Worm (Caenorhabditis elegans): ENCODE results near the gene Y82E9BR.22.

The Y82E9BR.22 gene

DNA sequence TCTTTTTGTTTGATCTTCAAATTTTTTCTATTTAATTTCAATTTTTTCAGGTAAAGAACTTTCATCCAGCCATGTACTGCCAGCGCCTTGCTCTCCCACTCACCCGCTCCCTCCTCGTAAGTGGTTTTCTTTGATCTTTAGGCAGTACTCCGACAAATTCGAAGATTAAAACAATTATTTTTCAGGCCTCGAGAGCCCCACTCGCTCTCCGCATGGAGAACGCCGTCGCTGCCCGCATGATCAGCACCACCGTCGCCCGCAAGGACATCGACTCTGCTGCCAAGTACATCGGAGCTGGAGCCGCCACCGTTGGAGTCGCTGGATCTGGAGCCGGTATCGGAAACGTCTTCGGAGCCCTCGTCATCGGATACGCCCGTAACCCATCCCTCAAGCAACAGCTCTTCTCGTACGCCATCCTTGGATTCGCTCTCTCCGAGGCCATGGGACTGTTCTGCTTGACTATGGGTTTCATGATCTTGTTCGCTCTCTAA lies 10.2 kb upstream of the Y82E9BR.22 start, which contains the start of gene Y82E9BR.3:
Y82E9BR.3 (plus strand) TSS at position 51 of the 491 bp plus-strand sequence.
- TF ChIP-seq dsc-1 (tag; optimal IDR thresholded peaks at IDR 0.05): no peak
- TF ChIP-seq mab-9 (GFP tag; IDR thresholded peaks at IDR 0.05): peak; percentile 11; the same call in 1 of the 2 replicates

DNA sequence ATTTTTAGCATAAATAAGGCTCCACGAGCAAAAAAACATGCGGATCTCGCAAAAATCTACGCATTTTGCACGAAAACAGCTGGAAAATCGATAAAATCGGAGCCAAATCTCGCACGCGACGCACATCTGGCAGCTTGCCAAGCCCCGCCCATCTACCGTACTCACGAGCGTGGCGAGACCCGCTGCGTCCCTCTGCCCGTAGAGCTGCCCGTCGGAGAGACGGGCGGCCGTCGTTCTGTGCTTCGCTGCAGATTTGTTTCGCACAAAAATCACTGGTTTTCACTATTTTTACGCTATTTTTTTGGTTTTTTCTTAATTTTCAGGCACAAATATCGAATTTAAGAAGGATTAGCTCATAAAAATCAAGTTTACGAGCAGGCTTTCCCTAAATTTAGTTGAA lies 9.7 kb upstream of the Y82E9BR.22 start:
- peak; percentile 85 to 92 for TF ChIP-seq efl-1 (optimal IDR thresholded peaks at IDR 0.05)
- TF ChIP-seq efl-1 (GFP tag; optimal IDR thresholded peaks at IDR 0.05 in 1 of 2): peak; percentile 76 to 97
- peak; percentile 93 for TF ChIP-seq snu-23 (GFP tag; optimal IDR thresholded peaks at IDR 0.05)
- peak in 1 of 2 experiments; percentile 89 for TF ChIP-seq mdl-1 (tag; optimal IDR thresholded peaks at IDR 0.05)
- peak; percentile 70 for TF ChIP-seq hpl-2 (GFP tag; optimal IDR thresholded peaks at IDR 0.05)
- TF ChIP-seq dpl-1 (GFP tag; optimal IDR thresholded peaks at IDR 0.05): peak; percentile 65 to 79 (median 79)
- peak; percentile 87 for TF ChIP-seq xbp-1 (tag; optimal IDR thresholded peaks at IDR 0.05)
- peak; percentile 77 for TF ChIP-seq egl-13 (tag; optimal IDR thresholded peaks at IDR 0.05)
- TF ChIP-seq nhr-71 (tag; optimal IDR thresholded peaks at IDR 0.05): peak; percentile 93
- no peak for TF ChIP-seq mef-2 (tag; optimal IDR thresholded peaks at IDR 0.05)
- peak; percentile 33 for TF ChIP-seq vab-15 (tag; optimal IDR thresholded peaks at IDR 0.05)
- TF ChIP-seq fos-1 (tag; optimal IDR thresholded peaks at IDR 0.05): peak; percentile 68
- TF ChIP-seq nhr-90 (tag; optimal IDR thresholded peaks at IDR 0.05; ENCODE audit: poor library complexity): peak; percentile 85
- no peak for TF ChIP-seq tlp-1 (tag; optimal IDR thresholded peaks at IDR 0.05)
- TF ChIP-seq nhr-28 (tag; optimal IDR thresholded peaks at IDR 0.05): no peak
- TF ChIP-seq nhr-20 (tag; optimal IDR thresholded peaks at IDR 0.05): peak; percentile 87
- TF ChIP-seq mab-9 (GFP tag; IDR thresholded peaks at IDR 0.05): peak; percentile 79; the same call in 1 of the 2 replicates
- TF ChIP-seq lir-3 (tag; optimal IDR thresholded peaks at IDR 0.05; ENCODE audit: poor library complexity): no peak
- peak; percentile 28 for TF ChIP-seq fkh-4 (tag; optimal IDR thresholded peaks at IDR 0.05; ENCODE audit: borderline replicate concordance)
- TF ChIP-seq nhr-76 (tag; optimal IDR thresholded peaks at IDR 0.05): no peak
- no peak for TF ChIP-seq hlh-4 (tag; optimal IDR thresholded peaks at IDR 0.05)
- no peak for TF ChIP-seq pqm-1 (tag; optimal IDR thresholded peaks at IDR 0.05)
- TF ChIP-seq grh-1 (GFP tag; IDR thresholded peaks at IDR 0.05): peak; percentile 86
- no peak for TF ChIP-seq nhr-84 (tag; optimal IDR thresholded peaks at IDR 0.05)
- peak; percentile 86 for TF ChIP-seq lin-15B (tag; optimal IDR thresholded peaks at IDR 0.05)
- no peak for TF ChIP-seq aha-1 (tag; optimal IDR thresholded peaks at IDR 0.05)
- peak; percentile 49 for TF ChIP-seq C04F5.9 (tag; optimal IDR thresholded peaks at IDR 0.05)
- TF ChIP-seq zag-1 (tag; optimal IDR thresholded peaks at IDR 0.05): no peak
- peak; percentile 53 for TF ChIP-seq elt-2 (tag; optimal IDR thresholded peaks at IDR 0.05)
- TF ChIP-seq C34B4.2 (tag; optimal IDR thresholded peaks at IDR 0.05): peak; percentile 96
- TF ChIP-seq dsc-1 (tag; optimal IDR thresholded peaks at IDR 0.05): peak; percentile 89
- TF ChIP-seq ceh-90 (tag; optimal IDR thresholded peaks at IDR 0.05): no peak
- peak; percentile 48 for TF ChIP-seq sox-4 (tag; optimal IDR thresholded peaks at IDR 0.05)
- TF ChIP-seq nhr-12 (tag; optimal IDR thresholded peaks at IDR 0.05): no peak
- peak; percentile 62 for TF ChIP-seq fkh-10 (GFP tag; optimal IDR thresholded peaks at IDR 0.05)
- TF ChIP-seq rnt-1 (tag; optimal IDR thresholded peaks at IDR 0.05): no peak
- TF ChIP-seq sptf-1 (tag; optimal IDR thresholded peaks at IDR 0.05): no peak
- TF ChIP-seq hlh-17 (GFP tag; optimal IDR thresholded peaks at IDR 0.05; ENCODE audit: borderline replicate concordance): no peak
- TF ChIP-seq blmp-1 (tag; optimal IDR thresholded peaks at IDR 0.05): peak; percentile 28
- peak; percentile 5 for TF ChIP-seq lin-39 (tag; optimal IDR thresholded peaks at IDR 0.05)
- TF ChIP-seq tbx-2 (tag; optimal IDR thresholded peaks at IDR 0.05): peak; percentile 88
- no peak for TF ChIP-seq ceh-88 (GFP tag; IDR thresholded peaks at IDR 0.05)
- TF ChIP-seq lin-13 (GFP tag; optimal IDR thresholded peaks at IDR 0.05): peak; percentile 97
- 0 out of 2 replicates have a peak, but pooled peaks have one; percentile 7 for TF ChIP-seq unc-98 (GFP tag; IDR thresholded peaks at IDR 0.05)
- TF ChIP-seq isw-1 (GFP tag; IDR thresholded peaks at IDR 0.05): peak; percentile 89
- TF ChIP-seq ces-1 (GFP tag; optimal IDR thresholded peaks at IDR 0.05): no peak
- TF ChIP-seq F16B12.6 (tag; optimal IDR thresholded peaks at IDR 0.05): peak; percentile 66
- TF ChIP-seq C16A3.4 (tag; optimal IDR thresholded peaks at IDR 0.05): peak; percentile 87
- peak; percentile 90 for TF ChIP-seq lin-14 (GFP tag; optimal IDR thresholded peaks at IDR 0.05)
- peak; percentile 88 for TF ChIP-seq swsn-7 (tag; optimal IDR thresholded peaks at IDR 0.05)
